Fruit fly (Drosophila melanogaster) whole organism, pupa: ENCODE data around the gene CG8202.
A peak's percentile ranks its signal among the peaks of the same experiment; 100 is the strongest.

ENCODE experiments used
- CG13204 ChIP-seq: fragments of 200-800 bp; sonication (Bioruptor generic); optimal IDR thresholded peaks from 2 replicates; lab custom pipeline; 2018; ENCODE audit warnings: missing biosample characterization, mild to moderate bottlenecking, missing genetic modification characterization, moderate library complexity
- CG15710 ChIP-seq: fragments of 200-800 bp; sonication (Bioruptor generic); optimal IDR thresholded peaks from 2 replicates; lab custom pipeline; 2018; ENCODE audit warnings: missing biosample characterization, mild to moderate bottlenecking, missing genetic modification characterization, moderate library complexity
- CG17806 ChIP-seq: fragments of 200-800 bp; sonication (Bioruptor generic); optimal IDR thresholded peaks from 2 replicates; lab custom pipeline; 2018; ENCODE audit warnings: missing biosample characterization, mild to moderate bottlenecking, missing genetic modification characterization, moderate library complexity
- CG32121 ChIP-seq: fragments of 200-800 bp; sonication (Bioruptor generic); IDR thresholded peaks from 2 replicates; pipeline ENCODE4 v1.3.6; 2022; ENCODE audit warnings: missing biosample characterization, missing genetic modification characterization
- CG4496 ChIP-seq: fragments of 200-800 bp; sonication (Bioruptor generic); IDR thresholded peaks from 3 replicates; pipeline ENCODE4 v1.3.6; 2022; ENCODE audit warnings: missing biosample characterization, missing genetic modification characterization
- CG8159 ChIP-seq: fragments of 200-800 bp; sonication (Bioruptor generic); optimal IDR thresholded peaks from 3 replicates; lab custom pipeline; 2018; ENCODE audit warnings: missing biosample characterization, mild to moderate bottlenecking, missing genetic modification characterization, moderate library complexity
- CG8301 ChIP-seq: fragments of 200-800 bp; sonication (Bioruptor generic); optimal IDR thresholded peaks from 2 replicates; lab custom pipeline; 2018; ENCODE audit warnings: missing biosample characterization, mild to moderate bottlenecking, missing genetic modification characterization
- D1 ChIP-seq: fragments of 200-800 bp; sonication (Bioruptor generic); optimal IDR thresholded peaks from 2 replicates; lab custom pipeline; 2018; ENCODE audit warnings: missing biosample characterization, mild to moderate bottlenecking, missing genetic modification characterization, moderate library complexity
- EcR ChIP-seq: fragments of 200-800 bp; sonication (Bioruptor generic); optimal IDR thresholded peaks from 3 replicates; lab custom pipeline; 2019; ENCODE audit warnings: missing biosample characterization, missing genetic modification characterization, mild to moderate bottlenecking, moderate library complexity, missing genetic modification reagents
- fd96Ca ChIP-seq: fragments of 200-800 bp; sonication (Bioruptor generic); IDR thresholded peaks from 3 replicates; pipeline ENCODE4 v1.3.6; 2022; ENCODE audit warnings: missing biosample characterization, missing genetic modification characterization
- gl ChIP-seq: fragments of 200-800 bp; sonication (Bioruptor generic); optimal IDR thresholded peaks from 2 replicates; lab custom pipeline; 2018; ENCODE audit warnings: missing biosample characterization, mild to moderate bottlenecking, missing genetic modification characterization

- peak; percentile 62; the same call in 2 of the 3 replicates for TF ChIP-seq fd96Ca (GFP tag; lab: Robert Waterston, UW)
- no peak for TF ChIP-seq EcR (GFP tag; lab: Kevin White, UChicago)
- TF ChIP-seq D1 (tag; lab: Kevin White, UChicago) = no peak
- peak; percentile 80 for TF ChIP-seq CG32121 (GFP tag; lab: Robert Waterston, UW)
- no peak for TF ChIP-seq gl (tag; lab: Kevin White, UChicago)
- TF ChIP-seq CG15710 = no peak
- peak; percentile 85 for TF ChIP-seq CG4496 (GFP tag; lab: Robert Waterston, UW)
- TF ChIP-seq CG8301 (tag; lab: Kevin White, UChicago) = no peak
- TF ChIP-seq CG17806 (tag; lab: Kevin White, UChicago) = no peak
- no peak for TF ChIP-seq CG13204
- no peak for TF ChIP-seq CG8159
Observed at dm6 chr3R:8784788-8785187, 52.9 kb downstream of the CG8202 start.
